Worm (Caenorhabditis elegans) whole organism, L2 larva: ENCODE measurements around the gene F29B9.8.

Experiments
- R02D3.7 ChIP-seq: fragments of 150-350 bp; optimal IDR thresholded peaks from 2 replicates; lab custom pipeline; 2014; ENCODE audit warnings: missing biosample characterization, missing genetic modification characterization
- alr-1 ChIP-seq: fragments of 150-350 bp; optimal IDR thresholded peaks from 2 replicates; lab custom pipeline; 2014; ENCODE audit warnings: missing biosample characterization, missing genetic modification characterization
- ama-1 ChIP-seq: fragments of 150-350 bp; optimal IDR thresholded peaks from 2 replicates; lab custom pipeline; 2018; ENCODE audit warnings: inconsistent platforms
- ceh-82 ChIP-seq: fragments of 150-350 bp; optimal IDR thresholded peaks from 2 replicates; lab custom pipeline; 2014; ENCODE audit warnings: missing biosample characterization, missing genetic modification characterization
- egl-27 ChIP-seq: sonication (generic microtip); optimal IDR thresholded peaks from 3 replicates; lab custom pipeline; 2017; ENCODE audit warnings: missing biosample characterization, missing genetic modification reagents, missing genetic modification characterization
- lsy-2 ChIP-seq, 2 experiments: fragments of 150-350 bp in 1 of 2; sonication (generic microtip) in 1 of 2; optimal IDR thresholded peaks; 2 replicates each; lab custom pipeline; 2014 to 2017; ENCODE audit warnings: missing biosample characterization in 2 of 2, missing genetic modification characterization in 2 of 2
- snpc-4 ChIP-seq: fragments of 150-350 bp; optimal IDR thresholded peaks from 2 replicates; lab custom pipeline; 2014; ENCODE audit warnings: missing biosample characterization, missing genetic modification characterization
- unc-62 ChIP-seq: fragments of 150-350 bp; optimal IDR thresholded peaks from 2 replicates; lab custom pipeline; 2014; ENCODE audit warnings: missing biosample characterization, missing genetic modification reagents, missing genetic modification characterization
- zag-1 ChIP-seq: fragments of 150-350 bp; optimal IDR thresholded peaks from 2 replicates; lab custom pipeline; 2014; ENCODE audit warnings: missing biosample characterization, missing genetic modification characterization
- ztf-1 ChIP-seq: fragments of 200-800 bp; sonication (Bioruptor generic); conservative IDR thresholded peaks from 2 replicates; pipeline ENCODE4 v1.3.6; 2022; ENCODE audit warnings: missing genetic modification characterization, missing compliant biosample characterization

DNA sequence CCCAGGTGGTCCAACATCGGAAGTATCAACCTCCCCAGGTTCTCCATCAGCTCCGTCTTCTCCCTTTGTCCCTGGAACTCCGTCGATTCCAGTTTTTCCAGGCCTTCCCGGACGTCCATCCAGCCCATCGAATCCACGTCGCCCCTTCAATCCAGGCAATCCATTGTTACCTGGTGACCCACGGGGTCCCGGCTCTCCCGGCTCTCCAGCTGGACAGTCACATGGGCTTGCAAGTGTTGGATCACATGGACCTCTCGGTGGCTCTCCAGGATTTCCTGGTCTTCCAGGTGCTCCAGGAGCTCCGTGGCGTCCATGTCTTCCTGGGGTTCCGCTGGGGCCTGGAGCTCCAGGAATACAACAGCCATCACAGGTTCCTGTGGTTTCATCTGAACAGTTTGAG lies 38.8 kb upstream of the F29B9.8 start:
- no peak for TF ChIP-seq egl-27 (tag; lab: Kevin White, UChicago)
- TF ChIP-seq zag-1 (tag; lab: Kevin White, UChicago) = no peak
- TF ChIP-seq snpc-4 (tag; lab: Kevin White, UChicago) = no peak
- no peak for TF ChIP-seq unc-62 (GFP tag; lab: Kevin White, UChicago)
- TF ChIP-seq lsy-2 (tag; optimal IDR thresholded peaks at IDR 0.05; lab: Kevin White, UChicago) = no peak
- no peak for TF ChIP-seq ceh-82
- no peak for TF ChIP-seq alr-1 (tag; lab: Kevin White, UChicago)
- no peak for TF ChIP-seq ama-1 (lab: Kevin White, UChicago)
- TF ChIP-seq R02D3.7 (tag; lab: Kevin White, UChicago) = no peak
- no peak for TF ChIP-seq ztf-1 (GFP tag; lab: Robert Waterston, UW)
